Worm (Caenorhabditis elegans) whole organism, L4 larva: Measurements from ENCODE around the gene F17C8.9.
A peak's percentile ranks its signal among the peaks of the same experiment; 100 is the strongest.

Experiments used
- F44E2.7 ChIP-seq: fragments of 200-800 bp; sonication (Bioruptor generic); IDR thresholded peaks from 2 replicates; pipeline ENCODE4 v2.1.2; 2022; ENCODE audit warnings: missing genetic modification characterization, missing compliant biosample characterization
- T26A8.4 ChIP-seq: fragments of 200-800 bp; sonication (Bioruptor generic); IDR thresholded peaks from 2 replicates; pipeline ENCODE4 v1.3.6; 2022; ENCODE audit warnings: missing genetic modification characterization, missing compliant biosample characterization
- Y105C5A.15 ChIP-seq: fragments of 200-800 bp; sonication (Bioruptor generic); IDR thresholded peaks from 2 replicates; pipeline ENCODE4 v1.3.6; 2022; ENCODE audit warnings: missing genetic modification characterization, missing compliant biosample characterization
- Y5F2A.4 ChIP-seq: fragments of 200-800 bp; sonication (Bioruptor generic); optimal IDR thresholded peaks from 2 replicates; lab custom pipeline; 2018; ENCODE audit warnings: mild to moderate bottlenecking, missing genetic modification characterization, missing compliant biosample characterization
- aha-1 ChIP-seq: fragments of 150-350 bp; peaks from one replicate; lab custom pipeline; 2014; ENCODE audit warnings: missing biosample characterization, missing genetic modification characterization
- attf-4 ChIP-seq: sonication (generic microtip); optimal IDR thresholded peaks from 3 replicates; lab custom pipeline; 2017; ENCODE audit warnings: missing biosample characterization, missing genetic modification characterization
- ceh-20 ChIP-seq: fragments of 200-800 bp; sonication (Bioruptor generic); IDR thresholded peaks from 2 replicates; pipeline ENCODE4 v1.3.6; 2022; ENCODE audit warnings: missing genetic modification reagents, missing genetic modification characterization, missing compliant biosample characterization
- ceh-62 ChIP-seq: sonication (generic microtip); optimal IDR thresholded peaks from 2 replicates; lab custom pipeline; 2017; ENCODE audit warnings: missing biosample characterization, missing genetic modification characterization
- ceh-82 ChIP-seq: sonication (generic microtip); optimal IDR thresholded peaks from 2 replicates; lab custom pipeline; 2017; ENCODE audit warnings: missing biosample characterization, missing genetic modification characterization
- daf-16 ChIP-seq, 3 experiments: sonication (generic microtip); optimal IDR thresholded peaks; 2 replicates each; lab custom pipeline; 2016 to 2017; ENCODE audit warnings: missing genetic modification characterization in 3 of 3, missing genetic modification reagents in 3 of 3, mild to moderate bottlenecking in 2 of 3, missing compliant biosample characterization in 2 of 3, missing biosample characterization in 1 of 3, moderate library complexity in 1 of 3
- dpl-1 ChIP-seq: fragments of 150-350 bp; optimal IDR thresholded peaks from 2 replicates; lab custom pipeline; 2014; ENCODE audit warnings: missing biosample characterization, missing genetic modification reagents, missing genetic modification characterization
- fkh-10 ChIP-seq: fragments of 150-350 bp; optimal IDR thresholded peaks from 2 replicates; lab custom pipeline; 2014; ENCODE audit warnings: missing biosample characterization, missing genetic modification reagents, missing genetic modification characterization
- hlh-11 ChIP-seq: fragments of 200-800 bp; sonication (Bioruptor generic); optimal IDR thresholded peaks from 2 replicates; lab custom pipeline; 2018; ENCODE audit warnings: mild to moderate bottlenecking, missing genetic modification characterization, missing compliant biosample characterization
- hlh-30 ChIP-seq: sonication (generic microtip); optimal IDR thresholded peaks from 2 replicates; lab custom pipeline; 2017; ENCODE audit warnings: antibody characterized with exemption, mild to moderate bottlenecking, missing genetic modification characterization, missing compliant biosample characterization; ENCODE audit not compliant: insufficient read depth
- hmg-1.1 ChIP-seq: fragments of 200-800 bp; sonication (Bioruptor generic); IDR thresholded peaks from 2 replicates; pipeline ENCODE4 v1.3.6; 2022; ENCODE audit warnings: missing genetic modification reagents, missing genetic modification characterization, missing compliant biosample characterization
- lim-7 ChIP-seq: fragments of 200-800 bp; sonication (Bioruptor generic); IDR thresholded peaks from 2 replicates; pipeline ENCODE4 v1.3.6; 2022; ENCODE audit warnings: missing genetic modification characterization, missing compliant biosample characterization
- lin-1 ChIP-seq: fragments of 200-800 bp; sonication (Bioruptor generic); IDR thresholded peaks from 2 replicates; pipeline ENCODE4 v1.3.6; 2022; ENCODE audit warnings: missing genetic modification reagents, missing genetic modification characterization, missing compliant biosample characterization
- lin-15B ChIP-seq: fragments of 150-350 bp; sonication (generic microtip); optimal IDR thresholded peaks from 3 replicates; lab custom pipeline; 2014; ENCODE audit warnings: missing biosample characterization, missing genetic modification characterization
- lin-38 ChIP-seq: fragments of 200-800 bp; sonication (Bioruptor generic); IDR thresholded peaks from 2 replicates; pipeline ENCODE4 v1.3.6; 2022; ENCODE audit warnings: missing genetic modification reagents, missing genetic modification characterization, missing compliant biosample characterization
- lin-39 ChIP-seq: fragments of 150-350 bp; optimal IDR thresholded peaks from 2 replicates; lab custom pipeline; 2014; ENCODE audit warnings: missing biosample characterization, missing genetic modification reagents, missing genetic modification characterization
- lsy-2 ChIP-seq, 2 experiments: fragments of 150-350 bp in 1 of 2; sonication (generic microtip) in 1 of 2; optimal IDR thresholded peaks; 2 replicates each; lab custom pipeline; 2014 to 2017; ENCODE audit warnings: missing biosample characterization in 2 of 2, missing genetic modification characterization in 2 of 2
- madf-5 ChIP-seq, 2 experiments: fragments of 200-800 bp; sonication (Bioruptor generic); IDR thresholded peaks; 2 replicates each; pipeline ENCODE4 v1.3.6; 2022; ENCODE audit warnings: missing compliant biosample characterization in 2 of 2, missing genetic modification characterization in 2 of 2
- mes-2 ChIP-seq: sonication (generic microtip); optimal IDR thresholded peaks from 2 replicates; lab custom pipeline; 2016; ENCODE audit warnings: missing genotype, mild to moderate bottlenecking, missing genetic modification characterization, missing compliant biosample characterization; ENCODE audit not compliant: poor library complexity, severe bottlenecking
- mxl-2 ChIP-seq: fragments of 200-800 bp; sonication (Bioruptor generic); conservative IDR thresholded peaks from 2 replicates; pipeline ENCODE4 v1.3.6; 2022; ENCODE audit warnings: missing genetic modification reagents, missing genetic modification characterization, missing compliant biosample characterization
- mxl-3 ChIP-seq: fragments of 200-800 bp; sonication (Bioruptor generic); optimal IDR thresholded peaks from 2 replicates; lab custom pipeline; 2018; ENCODE audit warnings: mild to moderate bottlenecking, missing genetic modification characterization, missing compliant biosample characterization
- nhr-11 ChIP-seq: fragments of 150-350 bp; optimal IDR thresholded peaks from 2 replicates; lab custom pipeline; 2014; ENCODE audit warnings: missing biosample characterization, missing genetic modification characterization
- nhr-111 ChIP-seq: fragments of 200-800 bp; sonication (Bioruptor generic); optimal IDR thresholded peaks from 2 replicates; lab custom pipeline; 2018; ENCODE audit warnings: mild to moderate bottlenecking, missing genetic modification characterization, missing compliant biosample characterization
- nhr-25 ChIP-seq: sonication (generic microtip); optimal IDR thresholded peaks from 2 replicates; lab custom pipeline; 2017; ENCODE audit warnings: missing genetic modification characterization, mild to moderate bottlenecking, missing compliant biosample characterization, antibody characterized with exemption, moderate library complexity, borderline replicate concordance; ENCODE audit not compliant: insufficient read depth
- nhr-28 ChIP-seq: fragments of 150-350 bp; optimal IDR thresholded peaks from 2 replicates; lab custom pipeline; 2014; ENCODE audit warnings: missing biosample characterization, missing genetic modification characterization
- nhr-41 ChIP-seq: fragments of 200-800 bp; sonication (Bioruptor generic); IDR thresholded peaks from 2 replicates; pipeline ENCODE4 v1.3.6; 2022; ENCODE audit warnings: missing genetic modification reagents, missing genetic modification characterization, missing compliant biosample characterization
- pha-4 ChIP-seq, 2 experiments: fragments of 150-350 bp in 1 of 2; fragments of 200-800 bp in 1 of 2; sonication (Bioruptor generic) in 1 of 2; IDR thresholded peaks in 1 of 2; optimal IDR thresholded peaks in 1 of 2; 2 replicates each; pipeline versions ENCODE4 v1.3.6 to Lab custom; 2014 to 2022; ENCODE audit warnings: missing genetic modification characterization in 2 of 2, missing genetic modification reagents in 2 of 2, missing biosample characterization in 1 of 2, missing compliant biosample characterization in 1 of 2
- php-3 ChIP-seq: fragments of 200-800 bp; sonication (Bioruptor generic); IDR thresholded peaks from 2 replicates; pipeline ENCODE4 v1.3.6; 2022; ENCODE audit warnings: missing genetic modification reagents, missing genetic modification characterization, missing compliant biosample characterization
- pqm-1 ChIP-seq: sonication (generic microtip); optimal IDR thresholded peaks from 2 replicates; lab custom pipeline; 2017; ENCODE audit warnings: missing biosample characterization, missing genetic modification characterization
- snpc-4 ChIP-seq: fragments of 150-350 bp; optimal IDR thresholded peaks from 2 replicates; lab custom pipeline; 2014; ENCODE audit warnings: missing biosample characterization, missing genetic modification characterization
- spr-1 ChIP-seq: sonication (generic microtip); optimal IDR thresholded peaks from 2 replicates; lab custom pipeline; 2016; ENCODE audit warnings: mild to moderate bottlenecking, missing genetic modification characterization, missing compliant biosample characterization
- tag-97 ChIP-seq: fragments of 200-800 bp; sonication (Bioruptor generic); IDR thresholded peaks from 2 replicates; pipeline ENCODE4 v1.3.6; 2022; ENCODE audit warnings: missing genetic modification characterization, missing compliant biosample characterization
- tra-1 ChIP-seq: fragments of 200-800 bp; sonication (Bioruptor generic); IDR thresholded peaks from 2 replicates; pipeline ENCODE4 v1.3.6; 2022; ENCODE audit warnings: missing genetic modification reagents, missing genetic modification characterization, missing compliant biosample characterization
- unc-62 ChIP-seq, 3 experiments: fragments of 150-350 bp in 1 of 3; sonication (generic microtip); optimal IDR thresholded peaks in 2 of 3; peaks in 1 of 3; 1 replicate in 1 of 3; 2 replicates in 2 of 3; lab custom pipeline; 2014 to 2017; ENCODE audit warnings: missing biosample characterization in 3 of 3, missing genetic modification characterization in 3 of 3, missing genetic modification reagents in 3 of 3, missing genotype in 1 of 3
- zag-1 ChIP-seq: fragments of 150-350 bp; optimal IDR thresholded peaks from 2 replicates; lab custom pipeline; 2014; ENCODE audit warnings: missing biosample characterization, missing genetic modification characterization
- zfp-3 ChIP-seq: fragments of 200-800 bp; sonication (Bioruptor generic); conservative IDR thresholded peaks from 2 replicates; pipeline ENCODE4 v1.3.6; 2022; ENCODE audit warnings: missing genetic modification reagents, missing genetic modification characterization, missing compliant biosample characterization

The F17C8.9 gene

DNA sequence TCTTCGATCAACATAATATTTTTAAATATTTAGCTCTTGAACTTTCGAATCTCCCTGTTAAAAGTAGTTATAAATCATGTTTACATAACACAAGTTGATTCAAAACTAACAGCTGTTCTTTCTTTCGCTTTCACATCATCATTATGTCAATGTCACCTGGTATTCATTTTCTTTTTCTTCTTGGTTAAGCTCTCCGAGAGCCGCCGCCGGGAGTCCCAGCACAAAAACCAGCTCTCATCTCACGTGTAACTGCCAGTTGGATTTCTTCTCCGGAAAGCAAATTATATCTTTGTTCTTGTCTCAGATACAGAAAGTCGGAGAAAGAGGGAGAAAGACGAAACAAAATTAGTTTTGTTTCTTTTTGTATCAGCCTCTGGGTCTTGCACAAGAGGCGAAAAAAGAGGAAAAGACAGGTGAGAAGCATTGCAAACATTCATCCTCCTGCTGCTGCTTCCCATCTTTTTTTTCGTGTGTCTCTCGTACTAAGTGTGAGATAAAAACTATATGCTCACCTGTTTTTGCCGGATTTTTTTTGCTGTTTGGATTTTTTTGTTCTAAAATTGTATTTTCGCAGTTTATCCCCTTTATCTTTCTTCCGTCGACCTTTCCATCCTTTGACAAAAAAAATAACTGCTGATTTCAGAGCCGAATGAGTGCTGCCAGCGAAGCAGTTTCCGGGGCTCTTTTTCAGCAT is 2.7 kb upstream of the F17C8.9 start, which contains the start of gene F17C8.3:
Gene F17C8.3, plus strand, starts transcription at position 644 of the 694 bp plus-strand sequence.
- TF ChIP-seq daf-16 (GFP tag; optimal IDR thresholded peaks at IDR 0.05; lab: Kevin White, UChicago) (peak in 1 of 2 experiments; percentile 87), daf-16 (tag; optimal IDR thresholded peaks at IDR 0.05; lab: Kevin White, UChicago) (no peak), lin-38 (GFP tag; lab: Robert Waterston, UW) (no peak), hlh-11 (tag; lab: Kevin White, UChicago) (peak; percentile 69), nhr-41 (GFP tag; lab: Robert Waterston, UW) (no peak), lsy-2 (tag; optimal IDR thresholded peaks at IDR 0.05; lab: Kevin White, UChicago) (peak in 1 of 2 experiments; percentile 29), tra-1 (GFP tag; lab: Robert Waterston, UW) (0 out of 2 replicates have a peak, but pooled peaks have one; percentile 63), unc-62 (GFP tag; optimal IDR thresholded peaks at IDR 0.05 in 1 of 2; lab: Kevin White, UChicago) (peak in 1 of 2 experiments; percentile 93), unc-62 (tag; optimal IDR thresholded peaks at IDR 0.05; lab: Kevin White, UChicago) (no peak), nhr-11 (tag; lab: Kevin White, UChicago) (peak; percentile 45)

- TF ChIP-seq zag-1 (tag; lab: Kevin White, UChicago): no peak
- no peak for TF ChIP-seq ceh-20 (GFP tag; lab: Robert Waterston, UW)
- no peak for TF ChIP-seq mes-2
- no peak for TF ChIP-seq dpl-1 (GFP tag; lab: Kevin White, UChicago)
- TF ChIP-seq lin-39: no peak
- no peak for TF ChIP-seq zfp-3
Observed at ce11 chrIII:4735443-4735842, 1.3 kb downstream of the F17C8.9 start, which contains the start of gene F17C8.7. TSS of gene F17C8.7 (plus strand) at chrIII:4735743.

DNA sequence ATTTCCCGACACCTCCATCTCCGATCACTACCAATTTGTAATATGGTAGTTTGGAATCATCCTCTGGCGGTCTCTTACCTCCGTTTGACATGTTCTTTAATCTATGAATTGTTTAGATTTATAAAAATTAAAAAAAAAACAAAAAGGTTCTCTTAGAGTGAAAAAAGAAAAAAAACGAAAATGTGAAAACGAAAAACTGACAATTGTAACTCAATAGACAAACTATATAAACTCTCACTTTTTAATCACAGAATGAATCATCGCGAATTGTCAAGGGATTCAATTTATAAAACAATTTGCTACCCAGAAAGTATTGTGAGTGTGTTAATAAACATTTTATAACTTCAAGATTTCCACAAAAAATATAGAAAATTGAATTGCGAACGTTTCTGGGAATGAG is 5.8 kb downstream of the F17C8.9 start, which contains the start of gene ras-2:
Gene ras-2, minus strand, starts transcription at position 101 of the 400 bp plus-strand sequence.
- no peak for TF ChIP-seq madf-5 (GFP tag; IDR thresholded peaks at IDR 0.05; lab: Robert Waterston, UW)
- no peak for TF ChIP-seq ceh-62
- TF ChIP-seq spr-1 (tag; lab: Kevin White, UChicago): no peak
- TF ChIP-seq tag-97 (GFP tag; lab: Robert Waterston, UW): no peak
- TF ChIP-seq lin-15B: no peak
- no peak for TF ChIP-seq pha-4 (GFP tag; IDR thresholded peaks at IDR 0.05; lab: Robert Waterston, UW)
- TF ChIP-seq pha-4 (tag; optimal IDR thresholded peaks at IDR 0.05; lab: Kevin White, UChicago): no peak
- TF ChIP-seq mxl-3 (GFP tag; lab: Kevin White, UChicago): no peak
- TF ChIP-seq T26A8.4 (GFP tag; lab: Robert Waterston, UW): no peak
- no peak for TF ChIP-seq Y105C5A.15 (GFP tag; lab: Robert Waterston, UW)
- TF ChIP-seq Y5F2A.4 (GFP tag; lab: Kevin White, UChicago): no peak
- no peak for TF ChIP-seq nhr-41 (GFP tag; lab: Robert Waterston, UW)
- TF ChIP-seq nhr-111 (GFP tag; lab: Kevin White, UChicago): no peak
- no peak for TF ChIP-seq attf-4

DNA sequence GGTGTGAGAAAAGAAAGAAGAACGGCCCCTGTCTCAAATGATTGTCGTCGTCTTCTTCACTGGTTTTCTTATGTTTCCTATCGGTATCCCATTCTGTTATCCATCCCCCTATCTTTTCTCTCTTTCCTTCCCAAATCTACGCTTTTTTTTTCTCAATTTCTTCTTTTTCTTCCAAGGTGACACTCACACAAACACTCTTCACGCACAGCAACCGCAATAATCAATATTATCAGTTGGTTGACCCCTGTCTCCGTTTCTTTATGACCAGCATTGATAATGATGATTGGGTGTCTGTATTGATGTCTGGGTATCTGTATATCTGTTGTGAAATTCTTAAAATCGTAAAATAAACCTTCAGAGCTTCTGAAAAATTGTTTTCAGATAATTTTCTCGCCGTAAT is 6.7 kb downstream of the F17C8.9 start:
- TF ChIP-seq hlh-30 (peak; percentile 2), pqm-1 (peak; percentile 25), mxl-2 (GFP tag; lab: Robert Waterston, UW) (no peak), nhr-28 (peak; percentile 33), nhr-11 (tag; lab: Kevin White, UChicago) (peak; percentile 29), mxl-3 (GFP tag; lab: Kevin White, UChicago) (peak; percentile 26), lin-1 (GFP tag; lab: Robert Waterston, UW) (no peak), lim-7 (GFP tag; lab: Robert Waterston, UW) (no peak), aha-1 (tag; lab: Kevin White, UChicago) (no peak), snpc-4 (no peak), fkh-10 (no peak), unc-62 (GFP tag; optimal IDR thresholded peaks at IDR 0.05 in 1 of 2; lab: Kevin White, UChicago) (peak in 1 of 2 experiments; percentile 7), unc-62 (tag; optimal IDR thresholded peaks at IDR 0.05; lab: Kevin White, UChicago) (no peak), ceh-82 (no peak), ceh-62 (no peak), nhr-25 (tag; lab: Kevin White, UChicago) (no peak), hlh-11 (tag; lab: Kevin White, UChicago) (peak; percentile 68), F44E2.7 (GFP tag; lab: Robert Waterston, UW) (no peak), tag-97 (GFP tag; lab: Robert Waterston, UW) (no peak), php-3 (GFP tag; lab: Robert Waterston, UW) (no peak), hmg-1.1 (no peak)
- TF ChIP-seq, all 104 proteins: peak for 7
